Fruit fly (Drosophila melanogaster) whole organism, embryonic: Measurements from ENCODE around the gene CG16985.
A peak's percentile ranks its signal among the peaks of the same experiment; 100 is the strongest.

Source experiments
- BEAF-32 ChIP-seq: fragments of 200-800 bp; sonication (Bioruptor generic); optimal IDR thresholded peaks from 3 replicates; lab custom pipeline; 2017; ENCODE audit warnings: missing biosample characterization, missing genetic modification characterization, mild to moderate bottlenecking, moderate library complexity, missing genetic modification reagents
- CG10462 ChIP-seq: fragments of 200-800 bp; sonication (Bioruptor generic); optimal IDR thresholded peaks from 2 replicates; lab custom pipeline; 2016; ENCODE audit warnings: missing biosample characterization, missing genetic modification characterization
- CG10959 ChIP-seq: fragments of 200-800 bp; sonication (Bioruptor generic); IDR thresholded peaks from 2 replicates; pipeline ENCODE4 v1.3.6; 2022; ENCODE audit warnings: missing biosample characterization, missing genetic modification characterization
- CG11504 ChIP-seq: fragments of 200-800 bp; sonication (Bioruptor generic); optimal IDR thresholded peaks from 3 replicates; lab custom pipeline; 2019; ENCODE audit warnings: missing biosample characterization, mild to moderate bottlenecking, missing genetic modification characterization, moderate library complexity
- CG12744 ChIP-seq: fragments of 200-800 bp; sonication (Bioruptor generic); optimal IDR thresholded peaks from 2 replicates; lab custom pipeline; 2016; ENCODE audit warnings: missing biosample characterization, missing genetic modification characterization
- CG12769 ChIP-seq: fragments of 200-800 bp; sonication (Bioruptor generic); optimal IDR thresholded peaks from 2 replicates; lab custom pipeline; 2019; ENCODE audit warnings: missing biosample characterization, mild to moderate bottlenecking, missing genetic modification characterization, moderate library complexity
- CG13123 ChIP-seq: fragments of 200-800 bp; sonication (Bioruptor generic); optimal IDR thresholded peaks from 2 replicates; lab custom pipeline; 2016; ENCODE audit warnings: missing biosample characterization, missing genetic modification characterization
- CG15269 ChIP-seq: fragments of 200-800 bp; sonication (Bioruptor generic); optimal IDR thresholded peaks from 2 replicates; lab custom pipeline; 2018; ENCODE audit warnings: missing biosample characterization, mild to moderate bottlenecking, missing genetic modification characterization, moderate library complexity
- CG18011 ChIP-seq: fragments of 200-800 bp; sonication (Bioruptor generic); optimal IDR thresholded peaks from 2 replicates; lab custom pipeline; 2017; ENCODE audit warnings: missing biosample characterization, missing genetic modification characterization, mild to moderate bottlenecking, moderate library complexity, missing genotype
- CG18764 ChIP-seq: fragments of 200-800 bp; sonication (Bioruptor generic); optimal IDR thresholded peaks from 3 replicates; lab custom pipeline; 2016; ENCODE audit warnings: missing biosample characterization, missing genetic modification characterization
- CG2199 ChIP-seq: fragments of 200-800 bp; sonication (Bioruptor generic); IDR thresholded peaks from 3 replicates; pipeline ENCODE4 v1.3.6; 2022; ENCODE audit warnings: missing biosample characterization, missing genetic modification characterization
- CG2202 ChIP-seq: fragments of 200-800 bp; sonication (Bioruptor generic); optimal IDR thresholded peaks from 2 replicates; lab custom pipeline; 2018; ENCODE audit warnings: missing biosample characterization, mild to moderate bottlenecking, missing genetic modification characterization
- CG3281 ChIP-seq: fragments of 200-800 bp; sonication (Bioruptor generic); optimal IDR thresholded peaks from 3 replicates; lab custom pipeline; 2017; ENCODE audit warnings: missing biosample characterization, mild to moderate bottlenecking, missing genetic modification characterization
- CG4854 ChIP-seq: fragments of 200-800 bp; sonication (Bioruptor generic); optimal IDR thresholded peaks from 2 replicates; lab custom pipeline; 2016; ENCODE audit warnings: missing biosample characterization, missing genetic modification characterization, inconsistent platforms
- CG5953 ChIP-seq: fragments of 200-800 bp; sonication (Bioruptor generic); IDR thresholded peaks from 2 replicates; pipeline ENCODE4 v1.3.6; 2022; ENCODE audit warnings: missing biosample characterization, missing genetic modification characterization
- CG7271 ChIP-seq: fragments of 200-800 bp; sonication (Bioruptor generic); optimal IDR thresholded peaks from 2 replicates; lab custom pipeline; 2018; ENCODE audit warnings: missing biosample characterization, mild to moderate bottlenecking, missing genetic modification characterization, moderate library complexity
- CG7963 ChIP-seq: fragments of 200-800 bp; sonication (Bioruptor generic); IDR thresholded peaks from 3 replicates; pipeline ENCODE4 v1.3.6; 2022; ENCODE audit warnings: missing biosample characterization, missing genetic modification characterization; ENCODE audit not compliant: partially characterized antibody
- CG8089 ChIP-seq: fragments of 200-800 bp; sonication (Bioruptor generic); optimal IDR thresholded peaks from 3 replicates; lab custom pipeline; 2016; ENCODE audit warnings: missing biosample characterization, missing genetic modification characterization
- CG8359 ChIP-seq: fragments of 200-800 bp; sonication (Bioruptor generic); optimal IDR thresholded peaks from 2 replicates; lab custom pipeline; 2017; ENCODE audit warnings: missing biosample characterization, mild to moderate bottlenecking, missing genetic modification characterization, borderline replicate concordance
- Dref ChIP-seq: fragments of 200-800 bp; sonication (Bioruptor generic); IDR thresholded peaks from 2 replicates; pipeline ENCODE4 v1.3.6; 2022; ENCODE audit warnings: missing biosample characterization, missing genetic modification characterization
- ERR ChIP-seq: fragments of 200-800 bp; sonication (Bioruptor generic); optimal IDR thresholded peaks from 2 replicates; lab custom pipeline; 2016; ENCODE audit warnings: missing biosample characterization, missing genetic modification characterization
- Eip74EF ChIP-seq, 2 experiments: fragments of 200-800 bp in 1 of 2; fragments of >200 bp in 1 of 2; sonication (Bioruptor generic) in 1 of 2; optimal IDR thresholded peaks; 2 replicates each; lab custom pipeline; 2017 to 2019; ENCODE audit warnings: missing biosample characterization in 2 of 2, missing genetic modification characterization in 2 of 2, mild to moderate bottlenecking in 1 of 2, moderate library complexity in 1 of 2
- HLH4C ChIP-seq: fragments of 200-800 bp; sonication (Bioruptor generic); IDR thresholded peaks from 3 replicates; pipeline ENCODE4 v1.3.6; 2022; ENCODE audit warnings: missing biosample characterization, missing genetic modification characterization; ENCODE audit not compliant: partially characterized antibody
- HLH54F ChIP-seq: fragments of 200-800 bp; sonication (Bioruptor generic); optimal IDR thresholded peaks from 3 replicates; lab custom pipeline; 2016; ENCODE audit warnings: missing biosample characterization, missing genetic modification characterization
- Hr39 ChIP-seq: fragments of >200 bp; optimal IDR thresholded peaks from 2 replicates; lab custom pipeline; 2017
- chinmo ChIP-seq: fragments of 200-800 bp; sonication (Bioruptor generic); IDR thresholded peaks from 4 replicates; pipeline ENCODE4 v1.3.6; 2022; ENCODE audit warnings: missing biosample characterization, missing genetic modification characterization; ENCODE audit not compliant: partially characterized antibody
- dimm ChIP-seq: fragments of 200-800 bp; sonication (Bioruptor generic); IDR thresholded peaks from 2 replicates; pipeline ENCODE4 v1.3.6; 2022; ENCODE audit warnings: missing biosample characterization, missing genetic modification characterization
- dmrt99B ChIP-seq: fragments of 200-800 bp; sonication (Bioruptor generic); optimal IDR thresholded peaks from 2 replicates; lab custom pipeline; 2018; ENCODE audit warnings: missing biosample characterization, mild to moderate bottlenecking, missing genetic modification characterization, moderate library complexity
- esg ChIP-seq: fragments of 200-800 bp; sonication (Bioruptor generic); conservative IDR thresholded peaks from 2 replicates; pipeline ENCODE4 v1.3.6; 2022; ENCODE audit warnings: missing biosample characterization, missing genetic modification characterization
- exex ChIP-seq: fragments of 200-800 bp; sonication (Bioruptor generic); optimal IDR thresholded peaks from 4 replicates; lab custom pipeline; 2018; ENCODE audit warnings: missing biosample characterization, mild to moderate bottlenecking, missing genetic modification characterization, moderate library complexity
- fu2 ChIP-seq: fragments of 200-800 bp; sonication (Bioruptor generic); optimal IDR thresholded peaks from 2 replicates; lab custom pipeline; 2016; ENCODE audit warnings: missing biosample characterization, missing genetic modification characterization
- hbn ChIP-seq: fragments of 200-800 bp; sonication (Bioruptor generic); IDR thresholded peaks from 2 replicates; pipeline ENCODE4 v1.3.6; 2022; ENCODE audit warnings: missing biosample characterization, missing genetic modification characterization; ENCODE audit not compliant: partially characterized antibody
- insv ChIP-seq, 2 experiments: fragments of 200-800 bp; sonication (Bioruptor generic); optimal IDR thresholded peaks; 3 replicates each; lab custom pipeline; 2016 to 2018; ENCODE audit warnings: missing biosample characterization in 2 of 2, missing genetic modification characterization in 2 of 2
- jing ChIP-seq: fragments of 200-800 bp; sonication (Bioruptor generic); optimal IDR thresholded peaks from 2 replicates; lab custom pipeline; 2018; ENCODE audit warnings: missing biosample characterization, mild to moderate bottlenecking, missing genetic modification characterization
- knrl ChIP-seq: fragments of 200-800 bp; sonication (Bioruptor generic); IDR thresholded peaks from 3 replicates; pipeline ENCODE4 v1.3.6; 2022; ENCODE audit warnings: missing biosample characterization, missing genetic modification characterization; ENCODE audit not compliant: partially characterized antibody
- nerfin-1 ChIP-seq: fragments of 200-800 bp; sonication (Bioruptor generic); optimal IDR thresholded peaks from 3 replicates; lab custom pipeline; 2019; ENCODE audit warnings: missing biosample characterization, mild to moderate bottlenecking, missing genetic modification characterization, moderate library complexity
- nerfin-2 ChIP-seq: fragments of 200-800 bp; sonication (Bioruptor generic); IDR thresholded peaks from 2 replicates; pipeline ENCODE4 v1.3.6; 2022; ENCODE audit warnings: missing biosample characterization, missing genetic modification characterization; ENCODE audit not compliant: partially characterized antibody
- phol ChIP-seq: fragments of 200-800 bp; sonication (Bioruptor generic); optimal IDR thresholded peaks from 3 replicates; lab custom pipeline; 2018; ENCODE audit warnings: missing biosample characterization, mild to moderate bottlenecking, missing genetic modification characterization, moderate library complexity
- ro ChIP-seq: fragments of 200-800 bp; sonication (Bioruptor generic); IDR thresholded peaks from 2 replicates; pipeline ENCODE4 v1.3.6; 2022; ENCODE audit warnings: missing biosample characterization, missing genetic modification characterization
- schlank ChIP-seq: fragments of 200-800 bp; sonication (Bioruptor generic); optimal IDR thresholded peaks from 2 replicates; lab custom pipeline; 2018; ENCODE audit warnings: missing biosample characterization, mild to moderate bottlenecking, missing genetic modification characterization
- seq ChIP-seq: fragments of 200-800 bp; sonication (Bioruptor generic); IDR thresholded peaks from 2 replicates; pipeline ENCODE4 v1.3.6; 2022; ENCODE audit warnings: missing biosample characterization, missing genetic modification characterization
- sisA ChIP-seq: fragments of 200-800 bp; sonication (Bioruptor generic); IDR thresholded peaks from 2 replicates; pipeline ENCODE4 v1.3.6; 2022; ENCODE audit warnings: missing biosample characterization, missing genetic modification characterization
- sqz ChIP-seq: fragments of 200-800 bp; sonication (Bioruptor generic); optimal IDR thresholded peaks from 3 replicates; lab custom pipeline; 2018; ENCODE audit warnings: missing biosample characterization, mild to moderate bottlenecking, missing genetic modification characterization
- sr ChIP-seq: fragments of 200-800 bp; sonication (Bioruptor generic); IDR thresholded peaks from 3 replicates; pipeline ENCODE4 v1.3.6; 2022; ENCODE audit warnings: missing biosample characterization, missing genetic modification characterization
- stc ChIP-seq: fragments of 200-800 bp; sonication (Bioruptor generic); IDR thresholded peaks from 2 replicates; pipeline ENCODE4 v1.3.6; 2022; ENCODE audit warnings: missing biosample characterization, missing genetic modification characterization
- tll ChIP-seq, 2 experiments: fragments of 200-800 bp in 1 of 2; fragments of >200 bp in 1 of 2; sonication (Bioruptor generic) in 1 of 2; optimal IDR thresholded peaks; 2 replicates each; lab custom pipeline; 2017 to 2019; ENCODE audit warnings: missing biosample characterization in 2 of 2, missing genetic modification characterization in 2 of 2, mild to moderate bottlenecking in 1 of 2, moderate library complexity in 1 of 2
- trem ChIP-seq: fragments of 200-800 bp; optimal IDR thresholded peaks from 3 replicates; lab custom pipeline; 2019; ENCODE audit warnings: missing biosample characterization, mild to moderate bottlenecking, missing genetic modification characterization, moderate library complexity
- tup ChIP-seq: fragments of 200-800 bp; sonication (Bioruptor generic); optimal IDR thresholded peaks from 2 replicates; lab custom pipeline; 2016; ENCODE audit warnings: missing biosample characterization, mild to moderate bottlenecking, missing genetic modification characterization, moderate library complexity

Gene CG16985

dm6 chr3L:2552116-2552843 is 46.8 kb upstream of the CG16985 start (continued):
- peak; percentile 62 for TF ChIP-seq nerfin-1 (tag; lab: Kevin White, UChicago)
- TF ChIP-seq BEAF-32 (GFP tag; lab: Kevin White, UChicago) = no peak
- peak; percentile 35; the same call in 1 of the 2 replicates for TF ChIP-seq stc
- TF ChIP-seq Dref = no peak
- no peak for TF ChIP-seq fu2
- TF ChIP-seq hbn (GFP tag; lab: Robert Waterston, UW) = no peak
- TF ChIP-seq CG4854 (GFP tag; lab: Kevin White, UChicago) = peak; percentile 47
- no peak for TF ChIP-seq CG5953 (GFP tag; lab: Robert Waterston, UW)
- peak; percentile 49 for TF ChIP-seq CG3281 (GFP tag; lab: Kevin White, UChicago)
- peak; percentile 21 for TF ChIP-seq ERR (GFP tag; lab: Kevin White, UChicago)
- TF ChIP-seq knrl (GFP tag; lab: Robert Waterston, UW) = no peak
- no peak for TF ChIP-seq seq
- peak; percentile 69 for TF ChIP-seq CG2202 (tag; lab: Kevin White, UChicago)
- no peak for TF ChIP-seq exex (tag; lab: Kevin White, UChicago)
- peak; percentile 56; the same call in 1 of the 2 replicates for TF ChIP-seq CG10959 (GFP tag; lab: Robert Waterston, UW)
- peak; percentile 51 for TF ChIP-seq HLH54F (GFP tag; lab: Kevin White, UChicago)
- TF ChIP-seq CG11504 = peak; percentile 77
- TF ChIP-seq nerfin-2 (GFP tag; lab: Robert Waterston, UW) = no peak
- TF ChIP-seq sisA = peak; percentile 72
- peak; percentile 52 for TF ChIP-seq esg (GFP tag; lab: Robert Waterston, UW)
- peak; percentile 40 for TF ChIP-seq CG10462
- TF ChIP-seq CG18764 = peak; percentile 22
- TF ChIP-seq CG18011 (GFP tag; lab: Kevin White, UChicago) = peak; percentile 14
- TF ChIP-seq chinmo (GFP tag; lab: Robert Waterston, UW) = peak; percentile 64; the same call in 1 of the 4 replicates
- TF ChIP-seq insv (GFP tag; optimal IDR thresholded peaks at IDR 0.05; lab: Kevin White, UChicago) = no peak
- TF ChIP-seq CG8359 (GFP tag; lab: Kevin White, UChicago) = peak; percentile 5
- TF ChIP-seq trem (tag; lab: Kevin White, UChicago) = peak; percentile 71
- no peak for TF ChIP-seq CG7271 (tag; lab: Kevin White, UChicago)
- TF ChIP-seq tup (GFP tag; lab: Kevin White, UChicago) = no peak
- no peak for TF ChIP-seq Hr39 (lab: Kevin White, UChicago)
- TF ChIP-seq dimm (GFP tag; lab: Robert Waterston, UW) = no peak
- TF ChIP-seq CG15269 (tag; lab: Kevin White, UChicago) = peak; percentile 69
- peak; percentile 27 for TF ChIP-seq CG12769
- TF ChIP-seq sqz = peak; percentile 5
- peak; percentile 38 for TF ChIP-seq CG12744 (GFP tag; lab: Kevin White, UChicago)
- TF ChIP-seq CG13123 (GFP tag; lab: Kevin White, UChicago) = peak; percentile 26
- peak in 1 of 2 experiments; percentile 42 for TF ChIP-seq Eip74EF (GFP tag; optimal IDR thresholded peaks at IDR 0.05; lab: Kevin White, UChicago)
- no peak for TF ChIP-seq tll (GFP tag; optimal IDR thresholded peaks at IDR 0.05; lab: Kevin White, UChicago)
- TF ChIP-seq CG2199 (GFP tag; lab: Robert Waterston, UW) = peak; percentile 80; the same call in 1 of the 3 replicates
- 0 out of 2 replicates have a peak, but pooled peaks have one; percentile 13 for TF ChIP-seq ro (GFP tag; lab: Robert Waterston, UW)
- TF ChIP-seq CG8089 (GFP tag; lab: Kevin White, UChicago) = peak; percentile 22
- TF ChIP-seq phol = peak; percentile 78
- no peak for TF ChIP-seq dmrt99B (tag; lab: Kevin White, UChicago)
- TF ChIP-seq HLH4C = no peak
- no peak for TF ChIP-seq sr (GFP tag; lab: Robert Waterston, UW)
- TF ChIP-seq schlank (tag; lab: Kevin White, UChicago) = no peak
- TF ChIP-seq jing (GFP tag; lab: Kevin White, UChicago) = peak; percentile 48
- no peak for TF ChIP-seq CG7963
